Fruit fly (Drosophila melanogaster) whole organism, embryonic: ENCODE data around the gene Atg12.

ENCODE experiments used
- CG10147 ChIP-seq: fragments of 200-800 bp; sonication (Bioruptor generic); optimal IDR thresholded peaks from 2 replicates; lab custom pipeline; 2019; ENCODE audit warnings: missing biosample characterization, mild to moderate bottlenecking, missing genetic modification characterization, moderate library complexity
- CG10209 ChIP-seq: fragments of 200-800 bp; sonication (Bioruptor generic); optimal IDR thresholded peaks from 3 replicates; lab custom pipeline; 2017; ENCODE audit warnings: missing biosample characterization, mild to moderate bottlenecking, missing genetic modification characterization, missing genetic modification reagents
- CG11560 ChIP-seq: fragments of 200-800 bp; sonication (Bioruptor generic); IDR thresholded peaks from 3 replicates; pipeline ENCODE4 v1.3.6; 2022; ENCODE audit warnings: missing biosample characterization, missing genetic modification characterization
- CG12104 ChIP-seq: fragments of 200-800 bp; sonication (Bioruptor generic); optimal IDR thresholded peaks from 3 replicates; lab custom pipeline; 2016; ENCODE audit warnings: missing biosample characterization, missing genetic modification characterization
- CG12236 ChIP-seq: fragments of 200-800 bp; sonication (Bioruptor generic); optimal IDR thresholded peaks from 2 replicates; lab custom pipeline; 2016; ENCODE audit warnings: missing biosample characterization, missing genetic modification characterization
- CG14667 ChIP-seq: fragments of 200-800 bp; sonication (Bioruptor generic); IDR thresholded peaks from 2 replicates; pipeline ENCODE4 v1.3.6; 2022; ENCODE audit warnings: missing biosample characterization, missing genetic modification characterization
- CG14710 ChIP-seq: fragments of 200-800 bp; sonication (Bioruptor generic); optimal IDR thresholded peaks from 3 replicates; lab custom pipeline; 2019; ENCODE audit warnings: missing biosample characterization, mild to moderate bottlenecking, missing genetic modification characterization, moderate library complexity
- CG14965 ChIP-seq: fragments of 200-800 bp; sonication (Bioruptor generic); optimal IDR thresholded peaks from 2 replicates; lab custom pipeline; 2016; ENCODE audit warnings: missing biosample characterization, missing genetic modification characterization, borderline replicate concordance
- CG17802 ChIP-seq: fragments of 200-800 bp; sonication (Bioruptor generic); optimal IDR thresholded peaks from 2 replicates; lab custom pipeline; 2018; ENCODE audit warnings: missing biosample characterization, mild to moderate bottlenecking, missing genetic modification characterization, moderate library complexity
- CG30403 ChIP-seq: fragments of 200-800 bp; sonication (Bioruptor generic); optimal IDR thresholded peaks from 3 replicates; lab custom pipeline; 2016; ENCODE audit warnings: missing biosample characterization, missing genetic modification characterization
- CG31224 ChIP-seq: fragments of 200-800 bp; sonication (Bioruptor generic); IDR thresholded peaks from 2 replicates; pipeline ENCODE4 v1.3.6; 2022; ENCODE audit warnings: missing biosample characterization, missing genetic modification characterization
- CG31365 ChIP-seq: fragments of 200-800 bp; sonication (Bioruptor generic); optimal IDR thresholded peaks from 2 replicates; lab custom pipeline; 2018; ENCODE audit warnings: missing biosample characterization, mild to moderate bottlenecking, missing genetic modification characterization
- CG31441 ChIP-seq: fragments of 200-800 bp; sonication (Bioruptor generic); IDR thresholded peaks from 2 replicates; pipeline ENCODE4 v1.3.6; 2022; ENCODE audit warnings: missing biosample characterization, missing genetic modification characterization
- CG4282 ChIP-seq: fragments of 200-800 bp; sonication (Bioruptor generic); optimal IDR thresholded peaks from 2 replicates; lab custom pipeline; 2016; ENCODE audit warnings: missing biosample characterization, missing genetic modification characterization
- CG43689 ChIP-seq: fragments of 200-800 bp; sonication (Bioruptor generic); IDR thresholded peaks from 2 replicates; pipeline ENCODE4 v1.3.6; 2022; ENCODE audit warnings: missing biosample characterization, missing genetic modification characterization
- CG4617 ChIP-seq: fragments of 200-800 bp; sonication (Bioruptor generic); optimal IDR thresholded peaks from 3 replicates; lab custom pipeline; 2016; ENCODE audit warnings: missing biosample characterization, missing genetic modification characterization, borderline replicate concordance
- CG4854 ChIP-seq: fragments of 200-800 bp; sonication (Bioruptor generic); optimal IDR thresholded peaks from 2 replicates; lab custom pipeline; 2016; ENCODE audit warnings: missing biosample characterization, missing genetic modification characterization, inconsistent platforms
- CG5180 ChIP-seq: fragments of 200-800 bp; sonication (Bioruptor generic); optimal IDR thresholded peaks from 3 replicates; lab custom pipeline; 2017; ENCODE audit warnings: missing biosample characterization, missing genetic modification characterization, mild to moderate bottlenecking, moderate library complexity, missing genetic modification reagents
- CG6175 ChIP-seq: fragments of 200-800 bp; sonication (Bioruptor generic); IDR thresholded peaks from 3 replicates; pipeline ENCODE4 v1.3.6; 2022; ENCODE audit warnings: missing biosample characterization, missing genetic modification characterization
- D ChIP-seq, 2 experiments: fragments of 200-800 bp in 1 of 2; fragments of >200 bp in 1 of 2; sonication (Bioruptor generic) in 1 of 2; optimal IDR thresholded peaks; 2 replicates in 1 of 2; 3 replicates in 1 of 2; lab custom pipeline; 2017; ENCODE audit warnings: mild to moderate bottlenecking in 1 of 2, missing biosample characterization in 1 of 2, missing genetic modification characterization in 1 of 2, missing genetic modification reagents in 1 of 2
- E2f1 ChIP-seq: fragments of 200-800 bp; sonication (Bioruptor generic); IDR thresholded peaks from 2 replicates; pipeline ENCODE4 v1.3.6; 2022; ENCODE audit warnings: missing biosample characterization, missing genetic modification characterization
- GATAe ChIP-seq: fragments of 200-800 bp; sonication (Bioruptor generic); conservative IDR thresholded peaks from 2 replicates; pipeline ENCODE4 v1.3.6; 2022; ENCODE audit warnings: missing biosample characterization, missing genetic modification characterization
- HLH4C ChIP-seq: fragments of 200-800 bp; sonication (Bioruptor generic); IDR thresholded peaks from 3 replicates; pipeline ENCODE4 v1.3.6; 2022; ENCODE audit warnings: missing biosample characterization, missing genetic modification characterization; ENCODE audit not compliant: partially characterized antibody
- Hr51 ChIP-seq, 2 experiments: fragments of 200-800 bp; sonication (Bioruptor generic); optimal IDR thresholded peaks; 2 replicates in 1 of 2; 3 replicates in 1 of 2; lab custom pipeline; 2016 to 2018; ENCODE audit warnings: missing biosample characterization in 2 of 2, missing genetic modification characterization in 2 of 2, mild to moderate bottlenecking in 1 of 2, moderate library complexity in 1 of 2
- Jarid2 ChIP-seq: fragments of 200-800 bp; sonication (Bioruptor generic); optimal IDR thresholded peaks from 3 replicates; lab custom pipeline; 2017; ENCODE audit warnings: mild to moderate bottlenecking, missing biosample characterization, missing genetic modification reagents, missing genetic modification characterization
- Kr ChIP-seq: fragments of 200-800 bp; sonication (Bioruptor generic); optimal IDR thresholded peaks from 2 replicates; lab custom pipeline; 2017; ENCODE audit warnings: missing biosample characterization, mild to moderate bottlenecking, missing genetic modification characterization
- Lpt ChIP-seq: fragments of >200 bp; optimal IDR thresholded peaks from 2 replicates; lab custom pipeline; 2018; ENCODE audit warnings: missing biosample characterization, missing genetic modification characterization
- Med ChIP-seq: fragments of 200-800 bp; sonication (Bioruptor generic); peaks from one replicate; lab custom pipeline; 2016; ENCODE audit warnings: missing biosample characterization, missing genetic modification characterization, mild to moderate bottlenecking, inconsistent platforms, moderate library complexity
- Myb ChIP-seq: fragments of 200-800 bp; sonication (Bioruptor generic); optimal IDR thresholded peaks from 2 replicates; lab custom pipeline; 2016; ENCODE audit warnings: missing biosample characterization, missing genetic modification characterization
- PHDP ChIP-seq: fragments of 200-800 bp; sonication (Bioruptor generic); optimal IDR thresholded peaks from 3 replicates; lab custom pipeline; 2018; ENCODE audit warnings: missing biosample characterization, mild to moderate bottlenecking, missing genetic modification characterization, moderate library complexity
- Poxn ChIP-seq: fragments of 200-800 bp; sonication (Bioruptor generic); IDR thresholded peaks from 2 replicates; pipeline ENCODE4 v1.3.6; 2022; ENCODE audit warnings: missing biosample characterization, missing genetic modification characterization
- amos ChIP-seq: fragments of 200-800 bp; sonication (Bioruptor generic); IDR thresholded peaks from 2 replicates; pipeline ENCODE4 v1.3.6; 2022; ENCODE audit warnings: missing biosample characterization, missing genetic modification characterization; ENCODE audit not compliant: partially characterized antibody
- aop ChIP-seq: fragments of 200-800 bp; sonication (Bioruptor generic); IDR thresholded peaks from 2 replicates; pipeline ENCODE4 v1.3.6; 2022; ENCODE audit warnings: missing biosample characterization, missing genetic modification characterization
- br ChIP-seq: fragments of >200 bp; optimal IDR thresholded peaks from 2 replicates; lab custom pipeline; 2017
- cg ChIP-seq: fragments of 200-800 bp; sonication (Bioruptor generic); optimal IDR thresholded peaks from 3 replicates; lab custom pipeline; 2019; ENCODE audit warnings: missing biosample characterization, mild to moderate bottlenecking, missing genetic modification characterization, moderate library complexity
- chm ChIP-seq: fragments of 200-800 bp; sonication (Bioruptor generic); IDR thresholded peaks from 2 replicates; pipeline ENCODE4 v1.3.6; 2022; ENCODE audit warnings: missing biosample characterization, missing genetic modification characterization
- danr ChIP-seq: fragments of 200-800 bp; sonication (Bioruptor generic); IDR thresholded peaks from 2 replicates; pipeline ENCODE4 v1.3.6; 2022; ENCODE audit warnings: missing biosample characterization, missing genetic modification characterization
- dmrt11E ChIP-seq: fragments of 200-800 bp; sonication (Bioruptor generic); optimal IDR thresholded peaks from 3 replicates; lab custom pipeline; 2018; ENCODE audit warnings: missing biosample characterization, mild to moderate bottlenecking, missing genetic modification characterization, moderate library complexity
- exex ChIP-seq: fragments of 200-800 bp; sonication (Bioruptor generic); optimal IDR thresholded peaks from 4 replicates; lab custom pipeline; 2018; ENCODE audit warnings: missing biosample characterization, mild to moderate bottlenecking, missing genetic modification characterization, moderate library complexity
- her ChIP-seq: fragments of 200-800 bp; sonication (Bioruptor generic); optimal IDR thresholded peaks from 2 replicates; lab custom pipeline; 2016; ENCODE audit warnings: missing biosample characterization, missing genetic modification characterization
- jing ChIP-seq: fragments of 200-800 bp; sonication (Bioruptor generic); optimal IDR thresholded peaks from 2 replicates; lab custom pipeline; 2018; ENCODE audit warnings: missing biosample characterization, mild to moderate bottlenecking, missing genetic modification characterization
- lola ChIP-seq, 3 experiments: fragments of >200 bp in 2 of 3; fragments of 200-800 bp in 1 of 3; sonication (Bioruptor generic) in 1 of 3; optimal IDR thresholded peaks; 2 replicates each; lab custom pipeline; 2017 to 2019; ENCODE audit warnings: missing biosample characterization in 3 of 3, missing genetic modification characterization in 3 of 3, mild to moderate bottlenecking in 1 of 3, moderate library complexity in 1 of 3
- salm ChIP-seq: fragments of 200-800 bp; sonication (Bioruptor generic); optimal IDR thresholded peaks from 2 replicates; lab custom pipeline; 2018; ENCODE audit warnings: missing biosample characterization, mild to moderate bottlenecking, missing genetic modification characterization
- shn ChIP-seq: fragments of 200-800 bp; sonication (Bioruptor generic); optimal IDR thresholded peaks from 3 replicates; lab custom pipeline; 2016; ENCODE audit warnings: missing biosample characterization, missing genetic modification characterization
- slou ChIP-seq: fragments of 200-800 bp; sonication (Bioruptor generic); optimal IDR thresholded peaks from 3 replicates; lab custom pipeline; 2016; ENCODE audit warnings: missing biosample characterization, missing genetic modification characterization
- toy ChIP-seq: fragments of 200-800 bp; sonication (Bioruptor generic); IDR thresholded peaks from 2 replicates; pipeline ENCODE4 v1.3.6; 2022; ENCODE audit warnings: missing biosample characterization, missing genetic modification characterization
- trh ChIP-seq: fragments of 200-800 bp; sonication (Bioruptor generic); optimal IDR thresholded peaks from 2 replicates; lab custom pipeline; 2016; ENCODE audit warnings: missing biosample characterization, missing genetic modification characterization
- zf30C ChIP-seq: fragments of 200-800 bp; sonication (Bioruptor generic); optimal IDR thresholded peaks from 3 replicates; lab custom pipeline; 2018; ENCODE audit warnings: missing biosample characterization, mild to moderate bottlenecking, missing genetic modification characterization

Gene Atg12

dm6 chr3L:12111081-12111958, 25.4 kb upstream of the Atg12 start (continued):
- TF ChIP-seq zf30C (peak; percentile 71), trh (GFP tag; lab: Kevin White, UChicago) (peak; percentile 50), CG4282 (GFP tag; lab: Kevin White, UChicago) (no peak), her (GFP tag; lab: Kevin White, UChicago) (no peak), HLH4C (GFP tag; lab: Robert Waterston, UW) (no peak), CG30403 (GFP tag; lab: Kevin White, UChicago) (peak; percentile 62), jing (GFP tag; lab: Kevin White, UChicago) (peak; percentile 11), exex (tag; lab: Kevin White, UChicago) (peak; percentile 60), CG31224 (GFP tag; lab: Robert Waterston, UW) (no peak), CG11560 (no peak; the same call in 2 of the 3 replicates), GATAe (GFP tag; lab: Robert Waterston, UW) (no peak), salm (peak; percentile 53), CG43689 (GFP tag; lab: Robert Waterston, UW) (no peak), Poxn (no peak), Kr (peak; percentile 14), dmrt11E (tag; lab: Kevin White, UChicago) (peak; percentile 97), CG14965 (GFP tag; lab: Kevin White, UChicago) (no peak), CG6175 (GFP tag; lab: Robert Waterston, UW) (no peak), toy (GFP tag; lab: Robert Waterston, UW) (no peak), CG31365 (tag; lab: Kevin White, UChicago) (no peak), CG12236 (GFP tag; lab: Kevin White, UChicago) (no peak), Lpt (GFP tag; lab: Kevin White, UChicago) (no peak), CG5180 (peak; percentile 33), chm (GFP tag; lab: Robert Waterston, UW) (no peak), slou (GFP tag; lab: Kevin White, UChicago) (no peak), br (lab: Kevin White, UChicago) (no peak), Med (GFP tag; lab: Kevin White, UChicago) (peak; percentile 72), PHDP (tag; lab: Kevin White, UChicago) (peak; percentile 93), shn (GFP tag; lab: Kevin White, UChicago) (peak; percentile 33), CG17802 (tag; lab: Kevin White, UChicago) (peak; percentile 41), CG14710 (peak; percentile 94), Jarid2 (GFP tag; lab: Kevin White, UChicago) (peak; percentile 9), CG31441 (GFP tag; lab: Robert Waterston, UW) (peak; percentile 96), CG4617 (GFP tag; lab: Kevin White, UChicago) (no peak), CG4854 (no peak), Hr51 (GFP tag; optimal IDR thresholded peaks at IDR 0.05; lab: Kevin White, UChicago) (peak; percentile 30 to 91), cg (GFP tag; lab: Kevin White, UChicago) (peak; percentile 34), lola (GFP tag; optimal IDR thresholded peaks at IDR 0.05; lab: Kevin White, UChicago) (peak in 1 of 3 experiments; percentile 98), amos (GFP tag; lab: Robert Waterston, UW) (no peak), Myb (no peak), CG10147 (peak; percentile 69), aop (GFP tag; lab: Robert Waterston, UW) (no peak), E2f1 (peak; percentile 82), D (optimal IDR thresholded peaks at IDR 0.05; lab: Kevin White, UChicago) (no peak), D (GFP tag; optimal IDR thresholded peaks at IDR 0.05; lab: Kevin White, UChicago) (peak; percentile 79), danr (peak; percentile 50; the same call in 1 of the 2 replicates), CG10209 (GFP tag; lab: Kevin White, UChicago) (peak; percentile 83), CG12104 (GFP tag; lab: Kevin White, UChicago) (peak; percentile 72), CG14667 (GFP tag; lab: Robert Waterston, UW) (peak; percentile 58; the same call in 1 of the 2 replicates)
